Fruit fly (Drosophila melanogaster) S2 (cell line): ENCODE data around the gene CG43210.

Experiments used
- CG8478 ChIP-seq: fragments of >200 bp; optimal IDR thresholded peaks from 2 replicates; lab custom pipeline; 2018
- CTCF ChIP-seq, 2 experiments: fragments of >200 bp; optimal IDR thresholded peaks; 2 replicates each; lab custom pipeline; 2018

dm6 chr3R:18583881-18584545 is 19.0 kb upstream of the CG43210 start:
- TF ChIP-seq CG8478, result no peak
- no peak for TF ChIP-seq CTCF (optimal IDR thresholded peaks at IDR 0.05; lab: Kevin White, UChicago)
